Worm (Caenorhabditis elegans) whole organism, mixed stage, embryonic: Measurements from ENCODE around the gene anp-1.

Experiments used
- ceh-39 ChIP-seq: fragments of 150-350 bp; optimal IDR thresholded peaks from 2 replicates; lab custom pipeline; 2014; ENCODE audit warnings: missing biosample characterization, missing genetic modification characterization
- ceh-83 ChIP-seq: fragments of 200-800 bp; sonication (Bioruptor generic); optimal IDR thresholded peaks from 2 replicates; lab custom pipeline; 2018; ENCODE audit warnings: mild to moderate bottlenecking, missing genetic modification characterization, missing compliant biosample characterization
- drap-1 ChIP-seq: fragments of 200-800 bp; sonication (Bioruptor generic); optimal IDR thresholded peaks from 3 replicates; lab custom pipeline; 2018; ENCODE audit warnings: mild to moderate bottlenecking, missing genetic modification characterization, missing compliant biosample characterization
- elt-3 ChIP-seq: fragments of 150-350 bp; optimal IDR thresholded peaks from 2 replicates; lab custom pipeline; 2014; ENCODE audit warnings: missing biosample characterization, missing genetic modification characterization
- lin-13 ChIP-seq: fragments of 150-350 bp; optimal IDR thresholded peaks from 2 replicates; lab custom pipeline; 2014; ENCODE audit warnings: missing biosample characterization, missing genetic modification characterization
- nhr-237 ChIP-seq: fragments of 150-350 bp; optimal IDR thresholded peaks from 2 replicates; lab custom pipeline; 2014; ENCODE audit warnings: missing biosample characterization, missing genetic modification characterization
- nhr-28 ChIP-seq: fragments of 150-350 bp; optimal IDR thresholded peaks from 2 replicates; lab custom pipeline; 2014; ENCODE audit warnings: missing biosample characterization, missing genetic modification characterization
- pha-4 ChIP-seq: fragments of 150-350 bp; optimal IDR thresholded peaks from 2 replicates; lab custom pipeline; 2018; ENCODE audit warnings: missing biosample characterization, missing genetic modification reagents, missing genetic modification characterization
- snpc-4 ChIP-seq: fragments of 150-350 bp; optimal IDR thresholded peaks from 2 replicates; lab custom pipeline; 2014; ENCODE audit warnings: missing biosample characterization, missing genetic modification characterization
- sptf-1 ChIP-seq: sonication (generic microtip); optimal IDR thresholded peaks from 2 replicates; lab custom pipeline; 2017; ENCODE audit warnings: mild to moderate bottlenecking, missing genetic modification characterization, moderate library complexity, missing compliant biosample characterization
- tbx-8 ChIP-seq: fragments of 200-800 bp; sonication (Bioruptor generic); optimal IDR thresholded peaks from 2 replicates; lab custom pipeline; 2018; ENCODE audit warnings: mild to moderate bottlenecking, missing genetic modification characterization, moderate library complexity, missing compliant biosample characterization
- unc-120 ChIP-seq: sonication (generic microtip); optimal IDR thresholded peaks from 2 replicates; lab custom pipeline; 2017; ENCODE audit warnings: missing genetic modification characterization, missing compliant biosample characterization; ENCODE audit not compliant: poor library complexity, severe bottlenecking
- unc-39 ChIP-seq: fragments of 150-350 bp; optimal IDR thresholded peaks from 2 replicates; lab custom pipeline; 2014; ENCODE audit warnings: missing biosample characterization, missing genetic modification characterization
- unc-62 ChIP-seq: fragments of 150-350 bp; optimal IDR thresholded peaks from 2 replicates; lab custom pipeline; 2014; ENCODE audit warnings: missing biosample characterization, missing genetic modification reagents, missing genetic modification characterization

DNA sequence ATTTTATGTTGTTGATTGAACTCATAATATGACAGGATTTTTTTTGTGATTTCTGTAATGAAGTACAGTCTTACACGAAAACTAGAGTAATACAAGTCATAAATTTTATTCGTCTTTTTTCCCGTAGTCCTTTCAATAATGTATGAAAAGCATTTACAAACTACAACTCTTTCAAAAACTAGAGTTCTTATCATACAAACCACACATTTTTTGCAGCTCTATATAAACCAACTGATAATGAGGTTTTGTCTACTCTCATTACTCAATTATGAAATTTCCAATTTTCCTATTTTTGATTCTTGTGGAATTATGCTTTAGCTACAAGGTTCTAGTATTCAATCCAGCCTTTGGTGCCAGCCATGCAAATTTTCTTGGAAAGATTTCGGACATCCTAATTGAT is 34.5 kb upstream of the anp-1 start, which contains the start of gene ugt-16:
- no peak for TF ChIP-seq drap-1
- TF ChIP-seq unc-39: no peak
- TF ChIP-seq unc-120 (tag; lab: Kevin White, UChicago): no peak
- TF ChIP-seq pha-4: no peak
- TF ChIP-seq snpc-4 (tag; lab: Kevin White, UChicago): no peak
- TF ChIP-seq sptf-1 (tag; lab: Kevin White, UChicago): no peak
- TF ChIP-seq lin-13 (tag; lab: Kevin White, UChicago): no peak
- TF ChIP-seq tbx-8 (GFP tag; lab: Kevin White, UChicago): no peak
- no peak for TF ChIP-seq unc-62 (GFP tag; lab: Kevin White, UChicago)
- TF ChIP-seq nhr-237 (tag; lab: Kevin White, UChicago): no peak
- no peak for TF ChIP-seq ceh-39
- TF ChIP-seq nhr-28: no peak
- TF ChIP-seq elt-3 (tag; lab: Kevin White, UChicago): no peak
- no peak for TF ChIP-seq ceh-83 (GFP tag; lab: Kevin White, UChicago)
